Worm (Caenorhabditis elegans): ENCODE data around the gene dhcr-7.
"Not testable (repeated sequence)": the region's sequence is repeated elsewhere in the genome, so short reads cannot be mapped to it uniquely, and the experiment has no call there.

ce11 chrV:20431390-20431789 is 53.8 kb downstream of the dhcr-7 start:
- not testable (repeated sequence) for TF ChIP-seq skn-1, nhr-237, ZK546.5, nhr-25, aly-2, nhr-129, mdl-1 (tag; optimal IDR thresholded peaks at IDR 0.05)
